Worm (Caenorhabditis elegans) whole organism, L4 larva: ENCODE data around the gene C06A1.7.

Source experiments
- R02D3.7 ChIP-seq: fragments of 150-350 bp; sonication (generic microtip); optimal IDR thresholded peaks from 3 replicates; lab custom pipeline; 2014; ENCODE audit warnings: missing biosample characterization, missing genetic modification characterization
- ama-1 ChIP-seq: fragments of 150-350 bp; optimal IDR thresholded peaks from 2 replicates; lab custom pipeline; 2014; ENCODE audit warnings: inconsistent platforms, mixed read lengths
- attf-4 ChIP-seq: sonication (generic microtip); optimal IDR thresholded peaks from 3 replicates; lab custom pipeline; 2017; ENCODE audit warnings: missing biosample characterization, missing genetic modification characterization
- ces-1 ChIP-seq: fragments of 150-350 bp; sonication (generic microtip); optimal IDR thresholded peaks from 4 replicates; lab custom pipeline; 2014; ENCODE audit warnings: missing biosample characterization, missing genetic modification reagents, missing genetic modification characterization
- dpl-1 ChIP-seq: fragments of 150-350 bp; optimal IDR thresholded peaks from 2 replicates; lab custom pipeline; 2014; ENCODE audit warnings: missing biosample characterization, missing genetic modification reagents, missing genetic modification characterization
- fos-1 ChIP-seq: fragments of 150-350 bp; optimal IDR thresholded peaks from 2 replicates; lab custom pipeline; 2014; ENCODE audit warnings: missing biosample characterization, missing genetic modification characterization
- hif-1 ChIP-seq, 2 experiments: sonication (generic microtip); optimal IDR thresholded peaks; 2 replicates each; lab custom pipeline; 2016 to 2017; ENCODE audit warnings: missing compliant biosample characterization in 2 of 2, missing genetic modification characterization in 2 of 2, missing genetic modification reagents in 2 of 2, missing genotype in 2 of 2, mild to moderate bottlenecking in 1 of 2
- lin-29 ChIP-seq: fragments of 200-800 bp; sonication (Bioruptor generic); IDR thresholded peaks from 2 replicates; pipeline ENCODE4 v1.3.6; 2022; ENCODE audit warnings: missing genetic modification reagents, missing genetic modification characterization, missing compliant biosample characterization
- lin-39 ChIP-seq: fragments of 150-350 bp; optimal IDR thresholded peaks from 2 replicates; lab custom pipeline; 2014; ENCODE audit warnings: missing biosample characterization, missing genetic modification reagents, missing genetic modification characterization
- nhr-237 ChIP-seq: sonication (generic microtip); optimal IDR thresholded peaks from 2 replicates; lab custom pipeline; 2017; ENCODE audit warnings: missing biosample characterization, missing genetic modification characterization
- skn-1 ChIP-seq: fragments of 150-350 bp; optimal IDR thresholded peaks from 2 replicates; lab custom pipeline; 2014; ENCODE audit warnings: missing biosample characterization, missing genetic modification characterization
- snpc-4 ChIP-seq: fragments of 150-350 bp; optimal IDR thresholded peaks from 2 replicates; lab custom pipeline; 2014; ENCODE audit warnings: missing biosample characterization, missing genetic modification characterization
- vab-7 ChIP-seq: fragments of 200-800 bp; sonication (Bioruptor generic); IDR thresholded peaks from 2 replicates; pipeline ENCODE4 v1.3.6; 2022; ENCODE audit warnings: missing genetic modification reagents, missing genetic modification characterization, missing compliant biosample characterization

DNA sequence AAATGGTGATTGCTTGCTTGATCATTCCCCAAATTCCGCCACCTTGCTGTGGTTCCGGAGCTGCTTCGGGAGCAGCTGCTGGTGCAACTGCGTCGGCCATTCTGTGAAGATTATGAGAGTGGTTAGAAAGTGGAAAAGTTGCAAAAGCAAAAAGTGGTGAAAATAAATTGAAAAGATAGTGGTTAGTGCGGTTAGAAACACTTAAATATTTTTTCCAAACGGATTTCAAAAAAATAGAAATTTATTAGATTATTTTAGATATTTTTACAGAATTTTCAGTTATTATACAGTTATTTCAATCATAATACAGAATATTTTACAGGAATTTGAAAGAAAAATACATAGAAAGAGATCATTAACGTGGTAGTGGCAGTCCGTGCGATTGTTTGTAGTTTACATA lies 27.1 kb upstream of the C06A1.7 start, which contains the start of gene R166.2:
- no peak for TF ChIP-seq hif-1 (tag; optimal IDR thresholded peaks at IDR 0.05; lab: Kevin White, UChicago)
- TF ChIP-seq ama-1 (lab: Kevin White, UChicago), result no peak
- TF ChIP-seq ces-1, result no peak
- no peak for TF ChIP-seq snpc-4
- no peak for TF ChIP-seq vab-7 (GFP tag; lab: Robert Waterston, UW)
- no peak for TF ChIP-seq R02D3.7 (tag; lab: Kevin White, UChicago)
- TF ChIP-seq lin-29, result no peak
- no peak for TF ChIP-seq fos-1 (tag; lab: Kevin White, UChicago)
- TF ChIP-seq lin-39, result no peak
- no peak for TF ChIP-seq dpl-1 (GFP tag; lab: Kevin White, UChicago)
- TF ChIP-seq nhr-237 (tag; lab: Kevin White, UChicago), result no peak
- TF ChIP-seq attf-4, result no peak
- TF ChIP-seq skn-1 (tag; lab: Kevin White, UChicago), result no peak
